Fruit fly (Drosophila melanogaster) whole organism, embryonic: ENCODE measurements around the gene CG9254.

Experiments used
- ATbp ChIP-seq: fragments of 200-800 bp; sonication (Bioruptor generic); optimal IDR thresholded peaks from 2 replicates; lab custom pipeline; 2017; ENCODE audit warnings: missing biosample characterization, mild to moderate bottlenecking, missing genetic modification characterization, missing genetic modification reagents
- Abd-B ChIP-seq: fragments of 200-800 bp; sonication (Bioruptor generic); optimal IDR thresholded peaks from 2 replicates; lab custom pipeline; 2018; ENCODE audit warnings: missing biosample characterization, mild to moderate bottlenecking, missing genetic modification characterization, moderate library complexity
- Atf-2 ChIP-seq: fragments of 200-800 bp; sonication (Bioruptor generic); optimal IDR thresholded peaks from 2 replicates; lab custom pipeline; 2016; ENCODE audit warnings: missing biosample characterization, missing genetic modification characterization
- Atf6 ChIP-seq: fragments of 200-800 bp; sonication (Bioruptor generic); IDR thresholded peaks from 2 replicates; pipeline ENCODE4 v1.3.6; 2022; ENCODE audit warnings: missing biosample characterization, missing genetic modification characterization
- B-H1 ChIP-seq: fragments of 200-800 bp; sonication (Bioruptor generic); IDR thresholded peaks from 3 replicates; pipeline ENCODE4 v1.3.6; 2022; ENCODE audit warnings: missing biosample characterization, missing genetic modification characterization
- CG1024 ChIP-seq: fragments of 200-800 bp; sonication (Bioruptor generic); IDR thresholded peaks from 2 replicates; pipeline ENCODE4 v1.3.6; 2022; ENCODE audit warnings: missing biosample characterization, missing genetic modification characterization
- CG12219 ChIP-seq: fragments of 200-800 bp; sonication (Bioruptor generic); optimal IDR thresholded peaks from 3 replicates; lab custom pipeline; 2018; ENCODE audit warnings: missing biosample characterization, mild to moderate bottlenecking, missing genetic modification characterization
- CG12391 ChIP-seq: fragments of 200-800 bp; sonication (Bioruptor generic); optimal IDR thresholded peaks from 3 replicates; lab custom pipeline; 2018; ENCODE audit warnings: missing biosample characterization, mild to moderate bottlenecking, missing genetic modification characterization, moderate library complexity
- CG15696 ChIP-seq: fragments of 200-800 bp; sonication (Bioruptor generic); optimal IDR thresholded peaks from 2 replicates; lab custom pipeline; 2019; ENCODE audit warnings: missing biosample characterization, mild to moderate bottlenecking, missing genetic modification characterization, moderate library complexity
- CG17829 ChIP-seq: fragments of 200-800 bp; optimal IDR thresholded peaks from 2 replicates; lab custom pipeline; 2019; ENCODE audit warnings: missing biosample characterization, mild to moderate bottlenecking, missing genetic modification characterization, moderate library complexity
- CG3065 ChIP-seq: fragments of 200-800 bp; sonication (Bioruptor generic); optimal IDR thresholded peaks from 2 replicates; lab custom pipeline; 2016; ENCODE audit warnings: missing biosample characterization, missing genetic modification characterization
- CG31388 ChIP-seq: fragments of 200-800 bp; sonication (Bioruptor generic); optimal IDR thresholded peaks from 2 replicates; lab custom pipeline; 2016; ENCODE audit warnings: missing biosample characterization, missing genetic modification characterization
- CG3163 ChIP-seq: fragments of 200-800 bp; sonication (Bioruptor generic); optimal IDR thresholded peaks from 3 replicates; lab custom pipeline; 2016; ENCODE audit warnings: missing biosample characterization, missing genetic modification characterization
- CG3838 ChIP-seq: fragments of 200-800 bp; sonication (Bioruptor generic); optimal IDR thresholded peaks from 3 replicates; lab custom pipeline; 2016; ENCODE audit warnings: missing biosample characterization, missing genetic modification characterization
- CG43689 ChIP-seq: fragments of 200-800 bp; sonication (Bioruptor generic); IDR thresholded peaks from 2 replicates; pipeline ENCODE4 v1.3.6; 2022; ENCODE audit warnings: missing biosample characterization, missing genetic modification characterization
- CG7839 ChIP-seq: fragments of 200-800 bp; sonication (Bioruptor generic); optimal IDR thresholded peaks from 3 replicates; lab custom pipeline; 2018; ENCODE audit warnings: missing biosample characterization, mild to moderate bottlenecking, missing genetic modification characterization, moderate library complexity
- CG8281 ChIP-seq: fragments of 200-800 bp; sonication (Bioruptor generic); optimal IDR thresholded peaks from 2 replicates; lab custom pipeline; 2018; ENCODE audit warnings: missing biosample characterization, mild to moderate bottlenecking, missing genetic modification characterization, moderate library complexity
- CG8359 ChIP-seq: fragments of 200-800 bp; sonication (Bioruptor generic); optimal IDR thresholded peaks from 2 replicates; lab custom pipeline; 2017; ENCODE audit warnings: missing biosample characterization, mild to moderate bottlenecking, missing genetic modification characterization, borderline replicate concordance
- CG9727 ChIP-seq: fragments of 200-800 bp; sonication (Bioruptor generic); optimal IDR thresholded peaks from 3 replicates; lab custom pipeline; 2017; ENCODE audit warnings: missing biosample characterization, mild to moderate bottlenecking, missing genetic modification characterization
- Camta ChIP-seq: fragments of 200-800 bp; sonication (Bioruptor generic); optimal IDR thresholded peaks from 2 replicates; lab custom pipeline; 2016; ENCODE audit warnings: missing biosample characterization, missing genetic modification characterization
- CkIIα-i1 ChIP-seq: fragments of 200-800 bp; sonication (Bioruptor generic); IDR thresholded peaks from 2 replicates; pipeline ENCODE4 v1.3.6; 2022; ENCODE audit warnings: missing biosample characterization, missing genetic modification characterization
- Deaf1 ChIP-seq: fragments of 200-800 bp; optimal IDR thresholded peaks from 3 replicates; lab custom pipeline; 2019; ENCODE audit warnings: missing biosample characterization, mild to moderate bottlenecking, missing genetic modification characterization, moderate library complexity
- ERR ChIP-seq: fragments of 200-800 bp; sonication (Bioruptor generic); optimal IDR thresholded peaks from 2 replicates; lab custom pipeline; 2016; ENCODE audit warnings: missing biosample characterization, missing genetic modification characterization
- Fer3 ChIP-seq: fragments of 200-800 bp; sonication (Bioruptor generic); optimal IDR thresholded peaks from 2 replicates; lab custom pipeline; 2018; ENCODE audit warnings: missing biosample characterization, mild to moderate bottlenecking, missing genetic modification characterization, moderate library complexity
- H2.0 ChIP-seq: fragments of 200-800 bp; sonication (Bioruptor generic); IDR thresholded peaks from 2 replicates; pipeline ENCODE4 v1.3.6; 2022; ENCODE audit warnings: missing biosample characterization, missing genetic modification characterization
- HHEX ChIP-seq: fragments of 200-800 bp; sonication (Bioruptor generic); optimal IDR thresholded peaks from 3 replicates; lab custom pipeline; 2017; ENCODE audit warnings: missing biosample characterization, mild to moderate bottlenecking, missing genetic modification characterization, missing genetic modification reagents
- HLH3B ChIP-seq: fragments of 200-800 bp; sonication (Bioruptor generic); IDR thresholded peaks from 2 replicates; pipeline ENCODE4 v1.3.6; 2022; ENCODE audit warnings: missing biosample characterization, missing genetic modification characterization
- NK7.1 ChIP-seq: fragments of 200-800 bp; sonication (Bioruptor generic); optimal IDR thresholded peaks from 3 replicates; lab custom pipeline; 2016; ENCODE audit warnings: missing biosample characterization, missing genetic modification characterization
- Rfx ChIP-seq: fragments of 200-800 bp; sonication (Bioruptor generic); IDR thresholded peaks from 2 replicates; pipeline ENCODE4 v1.3.6; 2022; ENCODE audit warnings: missing biosample characterization, missing genetic modification characterization
- Tbp ChIP-seq: fragments of >200 bp; optimal IDR thresholded peaks from 2 replicates; lab custom pipeline; 2018; ENCODE audit warnings: missing biosample characterization, missing genetic modification characterization
- YL-1 ChIP-seq: fragments of 200-800 bp; sonication (Bioruptor generic); optimal IDR thresholded peaks from 3 replicates; lab custom pipeline; 2017; ENCODE audit warnings: missing biosample characterization, mild to moderate bottlenecking, missing genetic modification characterization
- al ChIP-seq: fragments of 200-800 bp; sonication (Bioruptor generic); IDR thresholded peaks from 2 replicates; pipeline ENCODE4 v1.3.6; 2022; ENCODE audit warnings: missing biosample characterization, missing genetic modification characterization
- ase ChIP-seq: fragments of 200-800 bp; sonication (Bioruptor generic); IDR thresholded peaks from 3 replicates; pipeline ENCODE4 v1.3.6; 2022; ENCODE audit warnings: missing biosample characterization, missing genetic modification characterization
- bab2 ChIP-seq: fragments of 200-800 bp; sonication (Bioruptor generic); optimal IDR thresholded peaks from 2 replicates; lab custom pipeline; 2016; ENCODE audit warnings: missing biosample characterization, missing genetic modification characterization
- br ChIP-seq: fragments of >200 bp; optimal IDR thresholded peaks from 2 replicates; lab custom pipeline; 2017
- crp ChIP-seq, 2 experiments: fragments of 200-800 bp; sonication (Bioruptor generic); optimal IDR thresholded peaks; 2 replicates in 1 of 2; 3 replicates in 1 of 2; lab custom pipeline; 2017; ENCODE audit warnings: missing biosample characterization in 2 of 2, missing genetic modification characterization in 2 of 2, mild to moderate bottlenecking in 1 of 2, moderate library complexity in 1 of 2
- dmrt99B ChIP-seq: fragments of 200-800 bp; sonication (Bioruptor generic); optimal IDR thresholded peaks from 2 replicates; lab custom pipeline; 2018; ENCODE audit warnings: missing biosample characterization, mild to moderate bottlenecking, missing genetic modification characterization, moderate library complexity
- gcm2 ChIP-seq: fragments of 200-800 bp; sonication (Bioruptor generic); optimal IDR thresholded peaks from 2 replicates; lab custom pipeline; 2016; ENCODE audit warnings: missing biosample characterization, missing genetic modification characterization
- gro ChIP-seq: fragments of 200-800 bp; sonication (Bioruptor generic); optimal IDR thresholded peaks from 2 replicates; lab custom pipeline; 2016; ENCODE audit warnings: missing biosample characterization, missing genetic modification characterization
- gsb ChIP-seq: fragments of 200-800 bp; sonication (Bioruptor generic); IDR thresholded peaks from 2 replicates; pipeline ENCODE4 v1.3.6; 2022; ENCODE audit warnings: missing biosample characterization, missing genetic modification characterization
- lbe ChIP-seq: fragments of 200-800 bp; sonication (Bioruptor generic); optimal IDR thresholded peaks from 2 replicates; lab custom pipeline; 2016; ENCODE audit warnings: missing biosample characterization, mild to moderate bottlenecking, missing genetic modification characterization
- luna ChIP-seq: fragments of 200-800 bp; sonication (Bioruptor generic); optimal IDR thresholded peaks from 2 replicates; lab custom pipeline; 2016; ENCODE audit warnings: missing biosample characterization, missing genetic modification characterization
- phol ChIP-seq: fragments of 200-800 bp; sonication (Bioruptor generic); optimal IDR thresholded peaks from 3 replicates; lab custom pipeline; 2018; ENCODE audit warnings: missing biosample characterization, mild to moderate bottlenecking, missing genetic modification characterization, moderate library complexity
- pita ChIP-seq: fragments of 200-800 bp; sonication (Bioruptor generic); optimal IDR thresholded peaks from 2 replicates; lab custom pipeline; 2017; ENCODE audit warnings: missing biosample characterization, mild to moderate bottlenecking, missing genetic modification characterization
- ro ChIP-seq: fragments of 200-800 bp; sonication (Bioruptor generic); IDR thresholded peaks from 2 replicates; pipeline ENCODE4 v1.3.6; 2022; ENCODE audit warnings: missing biosample characterization, missing genetic modification characterization
- schlank ChIP-seq: fragments of 200-800 bp; sonication (Bioruptor generic); optimal IDR thresholded peaks from 2 replicates; lab custom pipeline; 2018; ENCODE audit warnings: missing biosample characterization, mild to moderate bottlenecking, missing genetic modification characterization
- shn ChIP-seq: fragments of 200-800 bp; sonication (Bioruptor generic); optimal IDR thresholded peaks from 3 replicates; lab custom pipeline; 2016; ENCODE audit warnings: missing biosample characterization, missing genetic modification characterization
- sr ChIP-seq: fragments of 200-800 bp; sonication (Bioruptor generic); IDR thresholded peaks from 3 replicates; pipeline ENCODE4 v1.3.6; 2022; ENCODE audit warnings: missing biosample characterization, missing genetic modification characterization
- stwl ChIP-seq: fragments of 200-800 bp; sonication (Bioruptor generic); optimal IDR thresholded peaks from 3 replicates; lab custom pipeline; 2018; ENCODE audit warnings: missing biosample characterization, mild to moderate bottlenecking, missing genetic modification characterization, moderate library complexity
- tll ChIP-seq, 2 experiments: fragments of 200-800 bp in 1 of 2; fragments of >200 bp in 1 of 2; sonication (Bioruptor generic) in 1 of 2; optimal IDR thresholded peaks; 2 replicates each; lab custom pipeline; 2017 to 2019; ENCODE audit warnings: missing biosample characterization in 2 of 2, missing genetic modification characterization in 2 of 2, mild to moderate bottlenecking in 1 of 2, moderate library complexity in 1 of 2
- toy ChIP-seq: fragments of 200-800 bp; sonication (Bioruptor generic); IDR thresholded peaks from 2 replicates; pipeline ENCODE4 v1.3.6; 2022; ENCODE audit warnings: missing biosample characterization, missing genetic modification characterization
- ttk ChIP-seq: fragments of 200-800 bp; sonication (Bioruptor generic); IDR thresholded peaks from 2 replicates; pipeline ENCODE4 v2.1.2; 2022; ENCODE audit warnings: missing biosample characterization, missing genetic modification characterization

The CG9254 gene

dm6 chr2L:13571791-13572451 is 25.1 kb downstream of the CG9254 start (continued):
- peak; percentile 67 for TF ChIP-seq CG7839 (tag; lab: Kevin White, UChicago)
- TF ChIP-seq CG12219: no peak
- TF ChIP-seq schlank (tag; lab: Kevin White, UChicago): no peak
- no peak for TF ChIP-seq crp (GFP tag; optimal IDR thresholded peaks at IDR 0.05; lab: Kevin White, UChicago)
- TF ChIP-seq CG31388 (GFP tag; lab: Kevin White, UChicago): no peak
- TF ChIP-seq CG3163: no peak
- peak; percentile 49 for TF ChIP-seq phol (tag; lab: Kevin White, UChicago)
- no peak for TF ChIP-seq luna (GFP tag; lab: Kevin White, UChicago)
- TF ChIP-seq CG3838 (GFP tag; lab: Kevin White, UChicago): no peak
- TF ChIP-seq HHEX (GFP tag; lab: Kevin White, UChicago): no peak
- TF ChIP-seq lbe (GFP tag; lab: Kevin White, UChicago): no peak
- TF ChIP-seq tll (GFP tag; optimal IDR thresholded peaks at IDR 0.05; lab: Kevin White, UChicago): no peak
- no peak for TF ChIP-seq al (GFP tag; lab: Robert Waterston, UW)
- TF ChIP-seq Tbp (GFP tag; lab: Kevin White, UChicago): no peak
- TF ChIP-seq CG8281 (tag; lab: Kevin White, UChicago): no peak
- TF ChIP-seq gro (GFP tag; lab: Kevin White, UChicago): no peak
- peak; percentile 38 for TF ChIP-seq CG9727
- no peak for TF ChIP-seq sr (GFP tag; lab: Robert Waterston, UW)
- TF ChIP-seq ro (GFP tag; lab: Robert Waterston, UW): no peak
- no peak for TF ChIP-seq ase (GFP tag; lab: Robert Waterston, UW)
- no peak for TF ChIP-seq br
- TF ChIP-seq Atf6: no peak
- no peak for TF ChIP-seq toy (GFP tag; lab: Robert Waterston, UW)
- TF ChIP-seq Rfx (GFP tag; lab: Robert Waterston, UW): no peak
- TF ChIP-seq pita (GFP tag; lab: Kevin White, UChicago): no peak
- TF ChIP-seq Atf-2 (GFP tag; lab: Kevin White, UChicago): no peak
- no peak for TF ChIP-seq HLH3B (GFP tag; lab: Robert Waterston, UW)
- TF ChIP-seq gsb (GFP tag; lab: Robert Waterston, UW): no peak
- peak; percentile 5 for TF ChIP-seq Fer3 (tag; lab: Kevin White, UChicago)
- TF ChIP-seq Abd-B (GFP tag; lab: Kevin White, UChicago): no peak
- no peak for TF ChIP-seq ERR (GFP tag; lab: Kevin White, UChicago)
- no peak for TF ChIP-seq bab2 (GFP tag; lab: Kevin White, UChicago)
- no peak for TF ChIP-seq ATbp (GFP tag; lab: Kevin White, UChicago)
- no peak for TF ChIP-seq shn (GFP tag; lab: Kevin White, UChicago)
- TF ChIP-seq CG15696: no peak
- no peak for TF ChIP-seq CG17829 (tag; lab: Kevin White, UChicago)
- no peak for TF ChIP-seq CG1024 (GFP tag; lab: Robert Waterston, UW)
- no peak for TF ChIP-seq ttk (GFP tag; lab: Robert Waterston, UW)
- no peak for TF ChIP-seq CG43689
- TF ChIP-seq Camta (GFP tag; lab: Kevin White, UChicago): no peak
- peak; percentile 26 for TF ChIP-seq CG12391 (tag; lab: Kevin White, UChicago)
- peak; percentile 55 for TF ChIP-seq dmrt99B (tag; lab: Kevin White, UChicago)
- TF ChIP-seq B-H1 (GFP tag; lab: Robert Waterston, UW): 0 out of 3 replicates have a peak, but pooled peaks have one; percentile 11
- no peak for TF ChIP-seq stwl (tag; lab: Kevin White, UChicago)
- TF ChIP-seq NK7.1 (GFP tag; lab: Kevin White, UChicago): no peak
- no peak for TF ChIP-seq gcm2 (GFP tag; lab: Kevin White, UChicago)
- TF ChIP-seq CkIIα-i1 (GFP tag; lab: Robert Waterston, UW): no peak
- no peak for TF ChIP-seq CG3065 (GFP tag; lab: Kevin White, UChicago)
- no peak for TF ChIP-seq H2.0 (GFP tag; lab: Robert Waterston, UW)
- TF ChIP-seq YL-1 (GFP tag; lab: Kevin White, UChicago): no peak
- TF ChIP-seq CG8359 (GFP tag; lab: Kevin White, UChicago): no peak
- TF ChIP-seq Deaf1 (tag; lab: Kevin White, UChicago): no peak
